Fruit fly (Drosophila melanogaster) whole organism, embryonic: ENCODE data around the gene Tom40.

ENCODE experiments used
- Asciz ChIP-seq: fragments of 200-800 bp; sonication (Bioruptor generic); optimal IDR thresholded peaks from 2 replicates; lab custom pipeline; 2017; ENCODE audit warnings: missing biosample characterization, mild to moderate bottlenecking, missing genetic modification characterization, missing genetic modification reagents
- Bdp1 ChIP-seq: fragments of 200-800 bp; sonication (Bioruptor generic); optimal IDR thresholded peaks from 3 replicates; lab custom pipeline; 2016; ENCODE audit warnings: missing biosample characterization, missing genetic modification characterization
- Blimp-1 ChIP-seq: fragments of 200-800 bp; sonication (Bioruptor generic); optimal IDR thresholded peaks from 3 replicates; lab custom pipeline; 2018; ENCODE audit warnings: missing biosample characterization, missing genetic modification characterization, mild to moderate bottlenecking, moderate library complexity, missing genetic modification reagents
- BtbVII ChIP-seq: fragments of 200-800 bp; sonication (Bioruptor generic); optimal IDR thresholded peaks from 3 replicates; lab custom pipeline; 2017; ENCODE audit warnings: missing biosample characterization, mild to moderate bottlenecking, missing genetic modification characterization
- CG10543 ChIP-seq: fragments of 200-800 bp; sonication (Bioruptor generic); optimal IDR thresholded peaks from 3 replicates; lab custom pipeline; 2017; ENCODE audit warnings: missing biosample characterization, mild to moderate bottlenecking, missing genetic modification characterization, moderate library complexity
- CG11696 ChIP-seq: fragments of 200-800 bp; sonication (Bioruptor generic); IDR thresholded peaks from 2 replicates; pipeline ENCODE4 v1.3.6; 2022; ENCODE audit warnings: missing biosample characterization, missing genetic modification characterization
- CG12071 ChIP-seq: fragments of 200-800 bp; sonication (Bioruptor generic); optimal IDR thresholded peaks from 3 replicates; lab custom pipeline; 2018; ENCODE audit warnings: missing biosample characterization, mild to moderate bottlenecking, missing genetic modification characterization
- CG1233 ChIP-seq: fragments of 200-800 bp; sonication (Bioruptor generic); optimal IDR thresholded peaks from 4 replicates; lab custom pipeline; 2018; ENCODE audit warnings: missing biosample characterization, mild to moderate bottlenecking, missing genetic modification characterization
- CG12744 ChIP-seq: fragments of 200-800 bp; sonication (Bioruptor generic); optimal IDR thresholded peaks from 2 replicates; lab custom pipeline; 2016; ENCODE audit warnings: missing biosample characterization, missing genetic modification characterization
- CG13287 ChIP-seq: fragments of 200-800 bp; sonication (Bioruptor generic); IDR thresholded peaks from 2 replicates; pipeline ENCODE4 v1.3.6; 2022; ENCODE audit warnings: missing biosample characterization, missing genetic modification characterization; ENCODE audit not compliant: partially characterized antibody
- CG17361 ChIP-seq: fragments of 200-800 bp; sonication (Bioruptor generic); IDR thresholded peaks from 3 replicates; pipeline ENCODE4 v1.3.6; 2022; ENCODE audit warnings: missing biosample characterization, missing genetic modification characterization
- CG2678 ChIP-seq: fragments of 200-800 bp; sonication (Bioruptor generic); optimal IDR thresholded peaks from 3 replicates; lab custom pipeline; 2019; ENCODE audit warnings: missing biosample characterization, mild to moderate bottlenecking, missing genetic modification characterization, moderate library complexity
- CG30020 ChIP-seq: fragments of 200-800 bp; optimal IDR thresholded peaks from 2 replicates; lab custom pipeline; 2019; ENCODE audit warnings: missing biosample characterization, mild to moderate bottlenecking, missing genetic modification characterization, moderate library complexity
- CG31365 ChIP-seq: fragments of 200-800 bp; sonication (Bioruptor generic); optimal IDR thresholded peaks from 2 replicates; lab custom pipeline; 2018; ENCODE audit warnings: missing biosample characterization, mild to moderate bottlenecking, missing genetic modification characterization
- CG3407 ChIP-seq: fragments of 200-800 bp; sonication (Bioruptor generic); optimal IDR thresholded peaks from 2 replicates; lab custom pipeline; 2018; ENCODE audit warnings: missing biosample characterization, mild to moderate bottlenecking, missing genetic modification characterization
- CG4282 ChIP-seq: fragments of 200-800 bp; sonication (Bioruptor generic); optimal IDR thresholded peaks from 2 replicates; lab custom pipeline; 2016; ENCODE audit warnings: missing biosample characterization, missing genetic modification characterization
- CG6791 ChIP-seq: fragments of 200-800 bp; sonication (Bioruptor generic); IDR thresholded peaks from 3 replicates; pipeline ENCODE4 v1.3.6; 2022; ENCODE audit warnings: missing biosample characterization, missing genetic modification characterization; ENCODE audit not compliant: partially characterized antibody
- CG6813 ChIP-seq: fragments of 200-800 bp; sonication (Bioruptor generic); optimal IDR thresholded peaks from 2 replicates; lab custom pipeline; 2017; ENCODE audit warnings: missing biosample characterization, missing genetic modification characterization, mild to moderate bottlenecking, moderate library complexity, missing genetic modification reagents
- CG6854 ChIP-seq: fragments of 200-800 bp; sonication (Bioruptor generic); optimal IDR thresholded peaks from 3 replicates; lab custom pipeline; 2017; ENCODE audit warnings: missing biosample characterization, mild to moderate bottlenecking, missing genetic modification characterization
- CG7271 ChIP-seq: fragments of 200-800 bp; sonication (Bioruptor generic); optimal IDR thresholded peaks from 2 replicates; lab custom pipeline; 2018; ENCODE audit warnings: missing biosample characterization, mild to moderate bottlenecking, missing genetic modification characterization, moderate library complexity
- CG8359 ChIP-seq: fragments of 200-800 bp; sonication (Bioruptor generic); optimal IDR thresholded peaks from 2 replicates; lab custom pipeline; 2017; ENCODE audit warnings: missing biosample characterization, mild to moderate bottlenecking, missing genetic modification characterization, borderline replicate concordance
- CkIIα-i1 ChIP-seq: fragments of 200-800 bp; sonication (Bioruptor generic); IDR thresholded peaks from 2 replicates; pipeline ENCODE4 v1.3.6; 2022; ENCODE audit warnings: missing biosample characterization, missing genetic modification characterization
- CrebB ChIP-seq: fragments of 200-800 bp; sonication (Bioruptor generic); optimal IDR thresholded peaks from 3 replicates; lab custom pipeline; 2018; ENCODE audit warnings: missing biosample characterization, mild to moderate bottlenecking, missing genetic modification characterization
- Elba2 ChIP-seq: fragments of 200-800 bp; sonication (Bioruptor generic); optimal IDR thresholded peaks from 3 replicates; lab custom pipeline; 2016; ENCODE audit warnings: missing biosample characterization, missing genetic modification characterization
- Ets65A ChIP-seq: fragments of 200-800 bp; sonication (Bioruptor generic); peaks from one replicate; lab custom pipeline; 2016; ENCODE audit warnings: missing biosample characterization, missing genetic modification characterization
- Fer1 ChIP-seq: fragments of 200-800 bp; sonication (Bioruptor generic); optimal IDR thresholded peaks from 2 replicates; lab custom pipeline; 2017; ENCODE audit warnings: missing biosample characterization, mild to moderate bottlenecking, missing genetic modification characterization
- H15 ChIP-seq: fragments of 200-800 bp; sonication (Bioruptor generic); IDR thresholded peaks from 3 replicates; pipeline ENCODE4 v1.3.6; 2022; ENCODE audit warnings: missing biosample characterization, missing genetic modification characterization
- HLH3B ChIP-seq: fragments of 200-800 bp; sonication (Bioruptor generic); IDR thresholded peaks from 2 replicates; pipeline ENCODE4 v1.3.6; 2022; ENCODE audit warnings: missing biosample characterization, missing genetic modification characterization
- Hand ChIP-seq: fragments of 200-800 bp; sonication (Bioruptor generic); optimal IDR thresholded peaks from 2 replicates; lab custom pipeline; 2017; ENCODE audit warnings: mild to moderate bottlenecking, missing biosample characterization, missing genetic modification reagents, missing genetic modification characterization
- HmgD ChIP-seq: fragments of 200-800 bp; sonication (Bioruptor generic); optimal IDR thresholded peaks from 3 replicates; lab custom pipeline; 2016; ENCODE audit warnings: missing biosample characterization, missing genetic modification characterization
- Lhr ChIP-seq: fragments of 200-800 bp; sonication (Bioruptor generic); optimal IDR thresholded peaks from 3 replicates; lab custom pipeline; 2017; ENCODE audit warnings: mild to moderate bottlenecking, missing biosample characterization, missing genetic modification reagents, missing genetic modification characterization
- Neu2 ChIP-seq: fragments of 200-800 bp; sonication (Bioruptor generic); optimal IDR thresholded peaks from 3 replicates; lab custom pipeline; 2016; ENCODE audit warnings: missing biosample characterization, missing genetic modification characterization, borderline replicate concordance
- Xrp1 ChIP-seq: fragments of 200-800 bp; sonication (Bioruptor generic); IDR thresholded peaks from 2 replicates; pipeline ENCODE4 v1.3.6; 2022; ENCODE audit warnings: missing biosample characterization, missing genetic modification characterization
- ato ChIP-seq: fragments of 200-800 bp; sonication (Bioruptor generic); IDR thresholded peaks from 2 replicates; pipeline ENCODE4 v1.3.6; 2022; ENCODE audit warnings: missing biosample characterization, missing genetic modification characterization; ENCODE audit not compliant: partially characterized antibody
- bbx ChIP-seq: fragments of 200-800 bp; sonication (Bioruptor generic); IDR thresholded peaks from 2 replicates; pipeline ENCODE4 v1.3.6; 2022; ENCODE audit warnings: missing biosample characterization, missing genetic modification characterization; ENCODE audit not compliant: partially characterized antibody
- cad ChIP-seq: fragments of >200 bp; optimal IDR thresholded peaks from 2 replicates; lab custom pipeline; 2017; ENCODE audit warnings: missing biosample characterization, missing genetic modification characterization
- crol ChIP-seq: fragments of 200-800 bp; sonication (Bioruptor generic); IDR thresholded peaks from 2 replicates; pipeline ENCODE4 v1.3.6; 2022; ENCODE audit warnings: missing biosample characterization, missing genetic modification characterization
- fd64A ChIP-seq: fragments of 200-800 bp; sonication (Bioruptor generic); optimal IDR thresholded peaks from 3 replicates; lab custom pipeline; 2018; ENCODE audit warnings: missing biosample characterization, mild to moderate bottlenecking, missing genetic modification characterization
- gt ChIP-seq: fragments of 200-800 bp; sonication (Bioruptor generic); IDR thresholded peaks from 2 replicates; pipeline ENCODE4 v1.3.6; 2022; ENCODE audit warnings: missing biosample characterization, missing genetic modification characterization
- her ChIP-seq: fragments of 200-800 bp; sonication (Bioruptor generic); optimal IDR thresholded peaks from 2 replicates; lab custom pipeline; 2016; ENCODE audit warnings: missing biosample characterization, missing genetic modification characterization
- kni ChIP-seq: fragments of 200-800 bp; sonication (Bioruptor generic); optimal IDR thresholded peaks from 3 replicates; lab custom pipeline; 2017; ENCODE audit warnings: mild to moderate bottlenecking, missing biosample characterization, missing genetic modification reagents, missing genetic modification characterization
- nerfin-1 ChIP-seq: fragments of 200-800 bp; sonication (Bioruptor generic); optimal IDR thresholded peaks from 3 replicates; lab custom pipeline; 2019; ENCODE audit warnings: missing biosample characterization, mild to moderate bottlenecking, missing genetic modification characterization, moderate library complexity
- onecut ChIP-seq: fragments of 200-800 bp; sonication (Bioruptor generic); IDR thresholded peaks from 2 replicates; pipeline ENCODE4 v1.3.6; 2022; ENCODE audit warnings: missing biosample characterization, missing genetic modification characterization
- org-1 ChIP-seq: fragments of 200-800 bp; sonication (Bioruptor generic); optimal IDR thresholded peaks from 2 replicates; lab custom pipeline; 2017; ENCODE audit warnings: missing biosample characterization, missing genetic modification characterization
- pnt ChIP-seq: fragments of 200-800 bp; sonication (Bioruptor generic); optimal IDR thresholded peaks from 3 replicates; lab custom pipeline; 2016; ENCODE audit warnings: missing biosample characterization, missing genetic modification characterization
- sob ChIP-seq: fragments of 200-800 bp; sonication (Bioruptor generic); IDR thresholded peaks from 2 replicates; pipeline ENCODE4 v1.3.6; 2022; ENCODE audit warnings: missing biosample characterization, missing genetic modification characterization
- stwl ChIP-seq: fragments of 200-800 bp; sonication (Bioruptor generic); optimal IDR thresholded peaks from 3 replicates; lab custom pipeline; 2018; ENCODE audit warnings: missing biosample characterization, mild to moderate bottlenecking, missing genetic modification characterization, moderate library complexity
- tin ChIP-seq: fragments of 200-800 bp; sonication (Bioruptor generic); optimal IDR thresholded peaks from 3 replicates; lab custom pipeline; 2016; ENCODE audit warnings: missing biosample characterization, missing genetic modification characterization
- tx ChIP-seq: fragments of 200-800 bp; sonication (Bioruptor generic); optimal IDR thresholded peaks from 2 replicates; lab custom pipeline; 2016; ENCODE audit warnings: missing biosample characterization, missing genetic modification characterization
- unpg ChIP-seq: fragments of 200-800 bp; sonication (Bioruptor generic); optimal IDR thresholded peaks from 3 replicates; lab custom pipeline; 2018; ENCODE audit warnings: missing biosample characterization, mild to moderate bottlenecking, missing genetic modification characterization, moderate library complexity
- zen2 ChIP-seq: fragments of 200-800 bp; sonication (Bioruptor generic); IDR thresholded peaks from 3 replicates; pipeline ENCODE4 v1.3.6; 2022; ENCODE audit warnings: missing biosample characterization, missing genetic modification characterization; ENCODE audit not compliant: partially characterized antibody

The Tom40 gene

dm6 chrX:7692740-7693064 is 44.0 kb upstream of the Tom40 start (continued):
- TF ChIP-seq onecut (GFP tag; lab: Robert Waterston, UW) (peak; percentile 51), CG10543 (GFP tag; lab: Kevin White, UChicago) (no peak), unpg (GFP tag; lab: Kevin White, UChicago) (peak; percentile 76), org-1 (GFP tag; lab: Kevin White, UChicago) (peak; percentile 45), HLH3B (GFP tag; lab: Robert Waterston, UW) (peak; percentile 72), sob (GFP tag; lab: Robert Waterston, UW) (peak; percentile 71), bbx (no peak), CG7271 (tag; lab: Kevin White, UChicago) (no peak), gt (GFP tag; lab: Robert Waterston, UW) (no peak), CG4282 (GFP tag; lab: Kevin White, UChicago) (no peak), Asciz (GFP tag; lab: Kevin White, UChicago) (peak; percentile 62), CG2678 (peak; percentile 80), CG12071 (GFP tag; lab: Kevin White, UChicago) (peak; percentile 51), nerfin-1 (no peak), H15 (peak; percentile 63; the same call in 2 of the 3 replicates), kni (GFP tag; lab: Kevin White, UChicago) (no peak), Ets65A (peak; percentile 91), CG6791 (GFP tag; lab: Robert Waterston, UW) (no peak), Fer1 (GFP tag; lab: Kevin White, UChicago) (peak; percentile 78), Hand (GFP tag; lab: Kevin White, UChicago) (peak; percentile 55), CG8359 (GFP tag; lab: Kevin White, UChicago) (no peak), CrebB (tag; lab: Kevin White, UChicago) (peak; percentile 34), cad (GFP tag; lab: Kevin White, UChicago) (no peak), HmgD (GFP tag; lab: Kevin White, UChicago) (no peak), Bdp1 (no peak), Neu2 (no peak), zen2 (GFP tag; lab: Robert Waterston, UW) (no peak), CG12744 (GFP tag; lab: Kevin White, UChicago) (no peak), CG30020 (no peak), ato (GFP tag; lab: Robert Waterston, UW) (no peak), CG1233 (GFP tag; lab: Kevin White, UChicago) (peak; percentile 38), CG3407 (GFP tag; lab: Kevin White, UChicago) (peak; percentile 55), BtbVII (GFP tag; lab: Kevin White, UChicago) (peak; percentile 60), CG13287 (GFP tag; lab: Robert Waterston, UW) (no peak), Xrp1 (GFP tag; lab: Robert Waterston, UW) (peak; percentile 81), CG31365 (tag; lab: Kevin White, UChicago) (peak; percentile 50), tx (GFP tag; lab: Kevin White, UChicago) (peak; percentile 30), CG11696 (GFP tag; lab: Robert Waterston, UW) (peak; percentile 56; the same call in 1 of the 2 replicates), CkIIα-i1 (no peak), Lhr (GFP tag; lab: Kevin White, UChicago) (no peak), pnt (GFP tag; lab: Kevin White, UChicago) (peak; percentile 41), CG17361 (GFP tag; lab: Robert Waterston, UW) (no peak), Blimp-1 (GFP tag; lab: Kevin White, UChicago) (peak; percentile 69), stwl (no peak), fd64A (GFP tag; lab: Kevin White, UChicago) (no peak), CG6813 (GFP tag; lab: Kevin White, UChicago) (no peak), Elba2 (GFP tag; lab: Kevin White, UChicago) (no peak), CG6854 (GFP tag; lab: Kevin White, UChicago) (no peak), crol (no peak), her (GFP tag; lab: Kevin White, UChicago) (peak; percentile 48), tin (GFP tag; lab: Kevin White, UChicago) (peak; percentile 44)
